Worm (Caenorhabditis elegans) whole organism, midembryonic: ENCODE results near the gene clec-261.

Experiments
- T22C8.4 ChIP-seq: fragments of 200-800 bp; sonication (Bioruptor generic); IDR thresholded peaks from 2 replicates; pipeline ENCODE4 v1.3.6; 2022; ENCODE audit warnings: missing genetic modification characterization, missing compliant biosample characterization
- cog-1 ChIP-seq: sonication (generic microtip); optimal IDR thresholded peaks from 2 replicates; lab custom pipeline; 2016; ENCODE audit warnings: missing genetic modification characterization, missing compliant biosample characterization
- flt-1 ChIP-seq: fragments of 200-800 bp; sonication (Bioruptor generic); IDR thresholded peaks from 2 replicates; pipeline ENCODE4 v1.3.6; 2022; ENCODE audit warnings: missing genetic modification characterization, missing compliant biosample characterization
- med-1 ChIP-seq: sonication (generic microtip); optimal IDR thresholded peaks from 2 replicates; lab custom pipeline; 2017; ENCODE audit warnings: missing genetic modification characterization, mild to moderate bottlenecking, missing compliant biosample characterization, antibody characterized with exemption, missing genetic modification reagents; ENCODE audit not compliant: insufficient read depth
- ref-1 ChIP-seq: fragments of 200-800 bp; sonication (Bioruptor generic); conservative IDR thresholded peaks from 2 replicates; pipeline ENCODE4 v1.3.6; 2022; ENCODE audit warnings: missing genetic modification reagents, missing genetic modification characterization, missing compliant biosample characterization
- tab-1 ChIP-seq: fragments of 200-800 bp; sonication (Bioruptor generic); IDR thresholded peaks from 2 replicates; pipeline ENCODE4 v1.3.6; 2022; ENCODE audit warnings: missing genetic modification characterization, missing compliant biosample characterization
- ztf-23 ChIP-seq: fragments of 200-800 bp; sonication (Bioruptor generic); IDR thresholded peaks from 2 replicates; pipeline ENCODE4 v1.3.6; 2022; ENCODE audit warnings: missing genetic modification reagents, missing genetic modification characterization, missing compliant biosample characterization
- ztf-29 ChIP-seq: fragments of 200-800 bp; sonication (Bioruptor generic); IDR thresholded peaks from 2 replicates; pipeline ENCODE4 v1.3.6; 2022; ENCODE audit warnings: missing genetic modification reagents, missing genetic modification characterization, missing compliant biosample characterization

- no peak for TF ChIP-seq T22C8.4 (GFP tag; lab: Robert Waterston, UW)
- no peak for TF ChIP-seq ztf-29
- TF ChIP-seq tab-1 (GFP tag; lab: Robert Waterston, UW), result no peak
- TF ChIP-seq cog-1 (tag; lab: Kevin White, UChicago), result no peak
- TF ChIP-seq flt-1 (GFP tag; lab: Robert Waterston, UW), result no peak
- no peak for TF ChIP-seq ztf-23 (GFP tag; lab: Robert Waterston, UW)
- no peak for TF ChIP-seq med-1 (GFP tag; lab: Kevin White, UChicago)
- no peak for TF ChIP-seq ref-1 (GFP tag; lab: Robert Waterston, UW)
These were observed 44.6 kb upstream of the clec-261 start for ce11 chrV:20338870-20339269.
